In genomic region chrII:2450990-2451389, ce11 we compare ENCODE assay signal across 4 worm cellular contexts.
TF ChIP-seq lines count a peak whose summit lies in the region.

No protein-coding gene starts in this region.

TF ChIP-seq in whole organism, L2 larva, 48 proteins besides CTCF, POLR2A, EP300 and RAD21:
- TF ChIP-seq C34F6.9 (tag; optimal IDR thresholded peaks at IDR 0.05; lab: Kevin White, UChicago) (peak; percentile 32), sma-3 (GFP tag; optimal IDR thresholded peaks at IDR 0.05; lab: Kevin White, UChicago) (peak; percentile 46), lsy-2 (tag; optimal IDR thresholded peaks at IDR 0.05; lab: Kevin White, UChicago) (peak in 1 of 2 experiments; percentile 50), snpc-4 (tag; optimal IDR thresholded peaks at IDR 0.05; lab: Kevin White, UChicago) (no peak), gmeb-1 (tag; optimal IDR thresholded peaks at IDR 0.05; lab: Kevin White, UChicago) (peak; percentile 80), nhr-11 (tag; optimal IDR thresholded peaks at IDR 0.05; lab: Kevin White, UChicago) (no peak), unc-55 (GFP tag; optimal IDR thresholded peaks at IDR 0.05; lab: Kevin White, UChicago) (peak; percentile 40), crh-2 (tag; optimal IDR thresholded peaks at IDR 0.05; lab: Kevin White, UChicago) (peak; percentile 34), lin-39 (tag; optimal IDR thresholded peaks at IDR 0.05; lab: Kevin White, UChicago) (no peak), nhr-77 (tag; optimal IDR thresholded peaks at IDR 0.05; lab: Kevin White, UChicago) (no peak), ztf-1 (GFP tag; conservative IDR thresholded peaks at IDR 0.05; lab: Robert Waterston, UW) (no peak), nhr-129 (tag; optimal IDR thresholded peaks at IDR 0.05; lab: Kevin White, UChicago) (no peak)

TF ChIP-seq in whole organism, L4 larva, 104 proteins besides CTCF, POLR2A, EP300 and RAD21 (continues in another document):
- TF ChIP-seq aha-1 (tag; lab: Kevin White, UChicago) (peak; percentile 66), hif-1 (tag; optimal IDR thresholded peaks at IDR 0.05; lab: Kevin White, UChicago) (peak in 1 of 2 experiments; percentile 75), unc-130 (GFP tag; optimal IDR thresholded peaks at IDR 0.05; lab: Kevin White, UChicago) (peak; percentile 92), Y48G9A.11 (GFP tag; IDR thresholded peaks at IDR 0.05; lab: Robert Waterston, UW) (peak; percentile 82), mdl-1 (tag; optimal IDR thresholded peaks at IDR 0.05; lab: Kevin White, UChicago) (no peak), lin-38 (GFP tag; IDR thresholded peaks at IDR 0.05; lab: Robert Waterston, UW) (peak; percentile 82), nhr-10 (tag; optimal IDR thresholded peaks at IDR 0.05; lab: Kevin White, UChicago) (no peak), snpc-1.2 (GFP tag; IDR thresholded peaks at IDR 0.05; lab: Robert Waterston, UW) (0 out of 2 replicates have a peak, but pooled peaks have one; percentile 11), F49E8.2 (tag; optimal IDR thresholded peaks at IDR 0.05; lab: Kevin White, UChicago; ENCODE audit: borderline replicate concordance) (peak; percentile 35), Y5F2A.4 (GFP tag; optimal IDR thresholded peaks at IDR 0.05; lab: Kevin White, UChicago) (no peak), mxl-3 (GFP tag; optimal IDR thresholded peaks at IDR 0.05; lab: Kevin White, UChicago) (peak; percentile 11), hlh-11 (tag; optimal IDR thresholded peaks at IDR 0.05; lab: Kevin White, UChicago) (peak; percentile 36), dve-1 (tag; optimal IDR thresholded peaks at IDR 0.05; lab: Kevin White, UChicago; ENCODE audit: insufficient read depth) (peak; percentile 1), lsy-2 (tag; optimal IDR thresholded peaks at IDR 0.05; lab: Kevin White, UChicago) (peak in 1 of 2 experiments; percentile 36), ceh-44 (GFP tag; IDR thresholded peaks at IDR 0.05; lab: Robert Waterston, UW) (peak; percentile 80), nhr-102 (tag; optimal IDR thresholded peaks at IDR 0.05; lab: Kevin White, UChicago) (peak; percentile 22), mes-2 (tag; optimal IDR thresholded peaks at IDR 0.05; lab: Kevin White, UChicago; ENCODE audit: poor library complexity, severe bottlenecking) (peak; percentile 93), madf-9 (GFP tag; conservative IDR thresholded peaks at IDR 0.05; lab: Robert Waterston, UW) (peak; percentile 41; the same call in 1 of the 2 replicates), ztf-11 (tag; optimal IDR thresholded peaks at IDR 0.05; lab: Kevin White, UChicago) (no peak), zfp-3 (GFP tag; conservative IDR thresholded peaks at IDR 0.05; lab: Robert Waterston, UW) (peak; percentile 48; the same call in 1 of the 2 replicates), ZK337.2 (GFP tag; IDR thresholded peaks at IDR 0.05; lab: Robert Waterston, UW) (peak; percentile 96), vab-7 (GFP tag; IDR thresholded peaks at IDR 0.05; lab: Robert Waterston, UW) (0 out of 2 replicates have a peak, but pooled peaks have one; percentile 25), mdt-29 (GFP tag; IDR thresholded peaks at IDR 0.05; lab: Robert Waterston, UW) (0 out of 2 replicates have a peak, but pooled peaks have one; percentile 18), dmd-9 (GFP tag; IDR thresholded peaks at IDR 0.05; lab: Robert Waterston, UW) (peak; percentile 73; the same call in 1 of the 2 replicates)

TF ChIP-seq in whole organism, late embryonic, 69 proteins besides CTCF, POLR2A, EP300 and RAD21 (continues in another document):
- TF ChIP-seq fkh-10 (GFP tag; optimal IDR thresholded peaks at IDR 0.05; lab: Kevin White, UChicago) (no peak), eyg-1 (tag; optimal IDR thresholded peaks at IDR 0.05; lab: Kevin White, UChicago) (no peak), hlh-30 (tag; optimal IDR thresholded peaks at IDR 0.05; lab: Kevin White, UChicago; ENCODE audit: insufficient read depth) (no peak), hlh-15 (tag; optimal IDR thresholded peaks at IDR 0.05; lab: Kevin White, UChicago) (no peak), ceh-45 (GFP tag; IDR thresholded peaks at IDR 0.05; lab: Robert Waterston, UW) (no peak), F13H6.1 (tag; optimal IDR thresholded peaks at IDR 0.05; lab: Kevin White, UChicago) (peak; percentile 10), ceh-9 (tag; optimal IDR thresholded peaks at IDR 0.05; lab: Kevin White, UChicago) (no peak), K02D7.2 (tag; optimal IDR thresholded peaks at IDR 0.05; lab: Kevin White, UChicago) (no peak), elt-2 (tag; optimal IDR thresholded peaks at IDR 0.05; lab: Kevin White, UChicago) (no peak), pag-3 (tag; optimal IDR thresholded peaks at IDR 0.05; lab: Kevin White, UChicago; ENCODE audit: borderline replicate concordance) (no peak), pax-1 (tag; optimal IDR thresholded peaks at IDR 0.05; lab: Kevin White, UChicago) (no peak), fkh-6 (tag; optimal IDR thresholded peaks at IDR 0.05; lab: Kevin White, UChicago) (no peak), fax-1 (tag; optimal IDR thresholded peaks at IDR 0.05; lab: Kevin White, UChicago) (no peak), sox-4 (tag; optimal IDR thresholded peaks at IDR 0.05; lab: Kevin White, UChicago) (no peak), K09A11.1 (tag; optimal IDR thresholded peaks at IDR 0.05; lab: Kevin White, UChicago; ENCODE audit: insufficient read depth) (no peak), sox-2 (GFP tag; IDR thresholded peaks at IDR 0.05; lab: Robert Waterston, UW) (no peak), hlh-8 (tag; optimal IDR thresholded peaks at IDR 0.05; lab: Kevin White, UChicago) (peak; percentile 57), pros-1 (tag; optimal IDR thresholded peaks at IDR 0.05; lab: Kevin White, UChicago) (no peak), ttx-3 (tag; optimal IDR thresholded peaks at IDR 0.05; lab: Kevin White, UChicago) (no peak), unc-42 (tag; optimal IDR thresholded peaks at IDR 0.05; lab: Kevin White, UChicago) (no peak), ztf-16 (tag; optimal IDR thresholded peaks at IDR 0.05; lab: Kevin White, UChicago) (no peak), odd-2 (tag; optimal IDR thresholded peaks at IDR 0.05; lab: Kevin White, UChicago) (no peak), unc-86 (tag; optimal IDR thresholded peaks at IDR 0.05; lab: Kevin White, UChicago) (no peak), T23F11.4 (GFP tag; optimal IDR thresholded peaks at IDR 0.05; lab: Kevin White, UChicago) (no peak), ceh-34 (tag; optimal IDR thresholded peaks at IDR 0.05; lab: Kevin White, UChicago) (no peak), elt-4 (tag; optimal IDR thresholded peaks at IDR 0.05; lab: Kevin White, UChicago) (no peak), dmd-4 (tag; optimal IDR thresholded peaks at IDR 0.05; lab: Kevin White, UChicago; ENCODE audit: borderline replicate concordance) (no peak), lim-6 (tag; optimal IDR thresholded peaks at IDR 0.05; lab: Kevin White, UChicago) (peak; percentile 9), zip-5 (tag; optimal IDR thresholded peaks at IDR 0.05; lab: Kevin White, UChicago) (peak; percentile 25), tbx-7 (tag; optimal IDR thresholded peaks at IDR 0.05; lab: Kevin White, UChicago) (peak; percentile 55)

TF ChIP-seq in whole organism, mixed stage, embryonic, 35 proteins besides CTCF, POLR2A, EP300 and RAD21:
- TF ChIP-seq mls-2 (tag; optimal IDR thresholded peaks at IDR 0.05; lab: Kevin White, UChicago) (peak; percentile 4), ceh-39 (tag; optimal IDR thresholded peaks at IDR 0.05; lab: Kevin White, UChicago) (no peak), mep-1 (tag; optimal IDR thresholded peaks at IDR 0.05; lab: Kevin White, UChicago) (peak; percentile 42), lsy-2 (tag; optimal IDR thresholded peaks at IDR 0.05; lab: Kevin White, UChicago) (peak; percentile 1), bed-3 (GFP tag; optimal IDR thresholded peaks at IDR 0.05; lab: Kevin White, UChicago) (no peak), nhr-28 (tag; optimal IDR thresholded peaks at IDR 0.05; lab: Kevin White, UChicago) (no peak), sptf-1 (tag; optimal IDR thresholded peaks at IDR 0.05; lab: Kevin White, UChicago) (no peak)
TF ChIP-seq in whole organism, mixed stage, embryonic: peak in this region for 3.
